Fruit fly (Drosophila melanogaster): ENCODE measurements around the gene CG17328.

The CG17328 gene

DNA sequence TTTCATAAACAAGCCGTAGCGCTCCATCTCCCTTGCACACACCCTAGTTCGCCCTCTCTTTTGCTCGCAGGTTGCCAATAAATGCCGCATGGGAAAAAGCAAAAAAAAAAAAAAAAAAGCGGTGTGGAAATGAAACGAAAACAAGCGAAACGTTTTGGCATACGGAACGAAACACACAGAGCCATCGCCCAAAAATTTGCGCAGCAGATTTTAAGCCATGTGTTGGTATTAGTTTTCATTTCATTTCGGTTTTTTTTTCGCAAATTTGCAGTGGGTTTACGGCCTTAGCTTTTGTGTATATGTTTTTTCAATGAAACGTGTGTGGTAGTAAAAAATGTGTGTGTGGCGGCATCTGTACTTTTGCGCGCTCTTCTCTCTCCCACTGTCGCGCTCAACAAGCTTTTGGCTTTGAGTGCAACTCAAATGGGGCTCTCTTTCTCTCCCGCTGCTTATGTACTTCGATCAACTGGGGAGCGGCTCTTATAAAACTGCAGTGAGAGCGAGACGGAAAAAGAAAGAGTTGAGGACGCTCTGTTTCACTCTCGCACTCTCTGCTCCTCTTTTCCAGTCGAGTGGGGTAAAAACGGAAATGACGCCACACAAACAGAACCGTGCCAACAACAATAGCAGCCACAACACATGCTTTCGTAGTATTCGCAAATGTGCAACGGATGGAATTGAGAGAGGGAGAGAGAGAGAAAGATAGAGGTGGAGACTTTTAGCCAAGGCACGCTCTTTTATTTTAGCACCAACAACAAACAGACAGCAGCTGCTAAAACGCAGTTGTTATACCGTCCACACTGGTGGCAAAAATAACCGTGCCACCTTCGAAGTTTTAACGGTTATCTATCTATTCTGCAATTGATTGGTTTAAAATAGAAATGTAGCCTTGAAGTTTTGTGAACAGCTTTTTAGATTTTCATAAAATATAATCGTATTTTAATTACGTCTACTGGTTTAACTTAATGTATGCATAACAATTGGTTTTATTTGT is 15.1 kb upstream of the CG17328 start (continued):
- TF ChIP-seq CG14050 (GFP tag; IDR thresholded peaks at IDR 0.05) = no peak
- TF ChIP-seq CHES-1-like (GFP tag; optimal IDR thresholded peaks at IDR 0.05) = peak; percentile 4
- no peak for TF ChIP-seq gt (GFP tag; IDR thresholded peaks at IDR 0.05)
- TF ChIP-seq ind (GFP tag; optimal IDR thresholded peaks at IDR 0.05) = peak; percentile 50
- TF ChIP-seq Scr (GFP tag; IDR thresholded peaks at IDR 0.05; ENCODE audit: partially characterized antibody) = no peak
- TF ChIP-seq da (GFP tag; optimal IDR thresholded peaks at IDR 0.05) = no peak
- no peak for TF ChIP-seq Hr78 (GFP tag; optimal IDR thresholded peaks at IDR 0.05)
- TF ChIP-seq CG31388 (GFP tag; optimal IDR thresholded peaks at IDR 0.05) = no peak
- TF ChIP-seq cas (GFP tag; IDR thresholded peaks at IDR 0.05) = no peak
- TF ChIP-seq Hsf (GFP tag; optimal IDR thresholded peaks at IDR 0.05) = peak; percentile 48
- TF ChIP-seq CG5953 (GFP tag; IDR thresholded peaks at IDR 0.05) = no peak
- no peak for TF ChIP-seq HLHmδ (GFP tag; optimal IDR thresholded peaks at IDR 0.05)
- no peak for TF ChIP-seq CG10431 (GFP tag; optimal IDR thresholded peaks at IDR 0.05)
- peak; percentile 5 for TF ChIP-seq CG3995 (GFP tag; optimal IDR thresholded peaks at IDR 0.05)
- no peak for TF ChIP-seq CG6175 (GFP tag; IDR thresholded peaks at IDR 0.05)
- TF ChIP-seq CG13775 (GFP tag; optimal IDR thresholded peaks at IDR 0.05) = peak; percentile 61
- TF ChIP-seq Doc3 (GFP tag; IDR thresholded peaks at IDR 0.05; ENCODE audit: partially characterized antibody) = no peak
- peak; percentile 74 for TF ChIP-seq Hmr (GFP tag; optimal IDR thresholded peaks at IDR 0.05)
- TF ChIP-seq CG11398 (GFP tag; optimal IDR thresholded peaks at IDR 0.05) = no peak
- peak; percentile 48 for TF ChIP-seq HLH54F (GFP tag; optimal IDR thresholded peaks at IDR 0.05)
- no peak for TF ChIP-seq chinmo (GFP tag; IDR thresholded peaks at IDR 0.05; ENCODE audit: partially characterized antibody)
- no peak for TF ChIP-seq Dip2 (GFP tag; IDR thresholded peaks at IDR 0.05)
- TF ChIP-seq CG11504 (tag; optimal IDR thresholded peaks at IDR 0.05) = peak; percentile 56
- no peak for TF ChIP-seq lov (optimal IDR thresholded peaks at IDR 0.05)
- TF ChIP-seq lov (GFP tag; IDR thresholded peaks at IDR 0.05) = no peak
- TF ChIP-seq esg (GFP tag; conservative IDR thresholded peaks at IDR 0.05) = no peak
- TF ChIP-seq br (optimal IDR thresholded peaks at IDR 0.05) = no peak
- peak; percentile 25 for TF ChIP-seq CG4328 (GFP tag; optimal IDR thresholded peaks at IDR 0.05)
- no peak for TF ChIP-seq CG3726 (GFP tag; IDR thresholded peaks at IDR 0.05)
- peak; percentile 47 for TF ChIP-seq Fer3 (tag; optimal IDR thresholded peaks at IDR 0.05)
- TF ChIP-seq usp (GFP tag; optimal IDR thresholded peaks at IDR 0.05) = no peak
- TF ChIP-seq BEAF-32 (GFP tag; optimal IDR thresholded peaks at IDR 0.05) = no peak
- TF ChIP-seq CG18476 (GFP tag; optimal IDR thresholded peaks at IDR 0.05) = peak; percentile 25
- TF ChIP-seq nerfin-1 (tag; optimal IDR thresholded peaks at IDR 0.05) = peak; percentile 75
- TF ChIP-seq CG17385 (GFP tag; optimal IDR thresholded peaks at IDR 0.05) = peak; percentile 27
- TF ChIP-seq CG15269 (tag; optimal IDR thresholded peaks at IDR 0.05) = peak; percentile 77
- TF ChIP-seq vnd (GFP tag; IDR thresholded peaks at IDR 0.05; ENCODE audit: partially characterized antibody) = no peak
- TF ChIP-seq onecut (GFP tag; IDR thresholded peaks at IDR 0.05) = peak; percentile 42
- no peak for TF ChIP-seq prd (optimal IDR thresholded peaks at IDR 0.05)
- TF ChIP-seq prd (GFP tag; IDR thresholded peaks at IDR 0.05) = no peak
- TF ChIP-seq CG4360 (GFP tag; IDR thresholded peaks at IDR 0.05) = no peak
- TF ChIP-seq Ptx1 (GFP tag; IDR thresholded peaks at IDR 0.05) = no peak
- no peak for TF ChIP-seq mld (GFP tag; IDR thresholded peaks at IDR 0.05; ENCODE audit: partially characterized antibody)
- peak; percentile 84 for TF ChIP-seq nom (GFP tag; optimal IDR thresholded peaks at IDR 0.05)
- TF ChIP-seq Hr51 (GFP tag; optimal IDR thresholded peaks at IDR 0.05) = peak; percentile 10 to 72
- no peak for TF ChIP-seq ERR (GFP tag; optimal IDR thresholded peaks at IDR 0.05)
- TF ChIP-seq toy (GFP tag; IDR thresholded peaks at IDR 0.05) = no peak
- TF ChIP-seq CG10147 (GFP tag; optimal IDR thresholded peaks at IDR 0.05) = peak; percentile 48
- TF ChIP-seq CG10274 (GFP tag; optimal IDR thresholded peaks at IDR 0.05) = no peak

Measured in whole organism, embryonic.